Worm (Caenorhabditis elegans) whole organism, L4 larva: ENCODE results near the gene mtm-5.

Experiments
- ZK546.5 ChIP-seq, 2 experiments: sonication (generic microtip); optimal IDR thresholded peaks; 2 replicates each; lab custom pipeline; 2017; ENCODE audit warnings: missing biosample characterization in 2 of 2, missing genetic modification characterization in 2 of 2
- ceh-82 ChIP-seq: sonication (generic microtip); optimal IDR thresholded peaks from 2 replicates; lab custom pipeline; 2017; ENCODE audit warnings: missing biosample characterization, missing genetic modification characterization
- daf-12 ChIP-seq: fragments of 150-350 bp; optimal IDR thresholded peaks from 2 replicates; lab custom pipeline; 2014; ENCODE audit warnings: missing biosample characterization, missing genetic modification reagents, missing genetic modification characterization
- mep-1 ChIP-seq: fragments of 150-350 bp; sonication (generic microtip); optimal IDR thresholded peaks from 3 replicates; lab custom pipeline; 2014; ENCODE audit warnings: missing biosample characterization, missing genetic modification characterization
- nhr-102 ChIP-seq: sonication (generic microtip); optimal IDR thresholded peaks from 2 replicates; lab custom pipeline; 2016; ENCODE audit warnings: mild to moderate bottlenecking, missing genetic modification characterization, moderate library complexity, missing compliant biosample characterization
- nhr-76 ChIP-seq: fragments of 150-350 bp; optimal IDR thresholded peaks from 2 replicates; lab custom pipeline; 2014; ENCODE audit warnings: missing biosample characterization, missing genetic modification characterization
- snpc-4 ChIP-seq: fragments of 150-350 bp; optimal IDR thresholded peaks from 2 replicates; lab custom pipeline; 2014; ENCODE audit warnings: missing biosample characterization, missing genetic modification characterization

DNA sequence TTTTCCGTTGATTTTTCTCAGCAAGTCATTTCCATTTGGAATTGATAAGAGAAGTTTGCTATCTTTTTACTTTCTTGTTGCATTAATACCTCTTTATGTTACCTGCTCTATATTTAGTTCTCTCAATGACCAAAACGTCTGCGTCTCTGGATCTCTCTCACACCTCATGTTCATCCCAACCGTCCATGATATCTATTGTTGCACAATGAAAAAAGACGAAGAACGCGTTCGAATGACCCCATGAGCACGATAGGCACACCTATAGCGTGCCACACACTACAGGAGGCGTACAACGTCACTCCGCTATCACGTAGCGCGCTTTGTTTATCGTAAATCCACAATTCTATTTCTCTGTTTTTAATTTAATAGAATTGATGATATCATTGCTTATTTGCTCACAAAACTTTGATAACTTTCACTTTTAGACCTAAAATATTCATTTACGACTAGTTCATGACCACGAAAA lies 36.0 kb upstream of the mtm-5 start, which contains the start of gene Y34B4A.2:
- TF ChIP-seq ZK546.5 (tag; optimal IDR thresholded peaks at IDR 0.05; lab: Kevin White, UChicago) (no peak), daf-12 (no peak), snpc-4 (tag; lab: Kevin White, UChicago) (no peak), ceh-82 (tag; lab: Kevin White, UChicago) (no peak), mep-1 (tag; lab: Kevin White, UChicago) (peak; percentile 51), nhr-76 (tag; lab: Kevin White, UChicago) (no peak), nhr-102 (peak; percentile 34)
